Fruit fly (Drosophila melanogaster) whole organism, embryonic: ENCODE data around the gene CG18586.

Experiments used
- B-H1 ChIP-seq: fragments of 200-800 bp; sonication (Bioruptor generic); IDR thresholded peaks from 3 replicates; pipeline ENCODE4 v1.3.6; 2022; ENCODE audit warnings: missing biosample characterization, missing genetic modification characterization
- Bteb2 ChIP-seq: fragments of 200-800 bp; sonication (Bioruptor generic); optimal IDR thresholded peaks from 2 replicates; lab custom pipeline; 2016; ENCODE audit warnings: missing biosample characterization, missing genetic modification characterization
- CG10321 ChIP-seq: fragments of 200-800 bp; sonication (Bioruptor generic); IDR thresholded peaks from 2 replicates; pipeline ENCODE4 v1.3.6; 2022; ENCODE audit warnings: missing biosample characterization, missing genetic modification characterization
- CG10543 ChIP-seq: fragments of 200-800 bp; sonication (Bioruptor generic); optimal IDR thresholded peaks from 3 replicates; lab custom pipeline; 2017; ENCODE audit warnings: missing biosample characterization, mild to moderate bottlenecking, missing genetic modification characterization, moderate library complexity
- CG12299 ChIP-seq: fragments of 200-800 bp; sonication (Bioruptor generic); optimal IDR thresholded peaks from 2 replicates; lab custom pipeline; 2018; ENCODE audit warnings: missing biosample characterization, mild to moderate bottlenecking, missing genetic modification characterization
- CG12659 ChIP-seq: fragments of 200-800 bp; sonication (Bioruptor generic); optimal IDR thresholded peaks from 3 replicates; lab custom pipeline; 2017; ENCODE audit warnings: mild to moderate bottlenecking, missing biosample characterization, missing genetic modification reagents, missing genetic modification characterization
- CG12769 ChIP-seq: fragments of 200-800 bp; sonication (Bioruptor generic); optimal IDR thresholded peaks from 2 replicates; lab custom pipeline; 2019; ENCODE audit warnings: missing biosample characterization, mild to moderate bottlenecking, missing genetic modification characterization, moderate library complexity
- CG13287 ChIP-seq: fragments of 200-800 bp; sonication (Bioruptor generic); IDR thresholded peaks from 2 replicates; pipeline ENCODE4 v1.3.6; 2022; ENCODE audit warnings: missing biosample characterization, missing genetic modification characterization; ENCODE audit not compliant: partially characterized antibody
- CG13296 ChIP-seq: fragments of 200-800 bp; sonication (Bioruptor generic); optimal IDR thresholded peaks from 3 replicates; lab custom pipeline; 2018; ENCODE audit warnings: missing biosample characterization, mild to moderate bottlenecking, missing genetic modification characterization
- CG13624 ChIP-seq: fragments of 200-800 bp; sonication (Bioruptor generic); optimal IDR thresholded peaks from 2 replicates; lab custom pipeline; 2016; ENCODE audit warnings: missing biosample characterization, missing genetic modification characterization
- CG14710 ChIP-seq: fragments of 200-800 bp; sonication (Bioruptor generic); optimal IDR thresholded peaks from 3 replicates; lab custom pipeline; 2019; ENCODE audit warnings: missing biosample characterization, mild to moderate bottlenecking, missing genetic modification characterization, moderate library complexity
- CG15073 ChIP-seq: fragments of 200-800 bp; sonication (Bioruptor generic); optimal IDR thresholded peaks from 2 replicates; lab custom pipeline; 2016; ENCODE audit warnings: missing biosample characterization, missing genetic modification characterization
- CG15479 ChIP-seq: fragments of 200-800 bp; sonication (Bioruptor generic); optimal IDR thresholded peaks from 3 replicates; lab custom pipeline; 2019; ENCODE audit warnings: missing biosample characterization, mild to moderate bottlenecking, missing genetic modification characterization, moderate library complexity
- CG2199 ChIP-seq: fragments of 200-800 bp; sonication (Bioruptor generic); IDR thresholded peaks from 3 replicates; pipeline ENCODE4 v1.3.6; 2022; ENCODE audit warnings: missing biosample characterization, missing genetic modification characterization
- CG3065 ChIP-seq: fragments of 200-800 bp; sonication (Bioruptor generic); optimal IDR thresholded peaks from 2 replicates; lab custom pipeline; 2016; ENCODE audit warnings: missing biosample characterization, missing genetic modification characterization
- CG3163 ChIP-seq: fragments of 200-800 bp; sonication (Bioruptor generic); optimal IDR thresholded peaks from 3 replicates; lab custom pipeline; 2016; ENCODE audit warnings: missing biosample characterization, missing genetic modification characterization
- CG32532 ChIP-seq: fragments of 200-800 bp; sonication (Bioruptor generic); IDR thresholded peaks from 2 replicates; pipeline ENCODE4 v1.3.6; 2022; ENCODE audit warnings: missing biosample characterization, missing genetic modification characterization
- CG5180 ChIP-seq: fragments of 200-800 bp; sonication (Bioruptor generic); optimal IDR thresholded peaks from 3 replicates; lab custom pipeline; 2017; ENCODE audit warnings: missing biosample characterization, missing genetic modification characterization, mild to moderate bottlenecking, moderate library complexity, missing genetic modification reagents
- CG7963 ChIP-seq: fragments of 200-800 bp; sonication (Bioruptor generic); IDR thresholded peaks from 3 replicates; pipeline ENCODE4 v1.3.6; 2022; ENCODE audit warnings: missing biosample characterization, missing genetic modification characterization; ENCODE audit not compliant: partially characterized antibody
- CG9215 ChIP-seq: fragments of 200-800 bp; sonication (Bioruptor generic); IDR thresholded peaks from 2 replicates; pipeline ENCODE4 v1.3.6; 2022; ENCODE audit warnings: missing biosample characterization, missing genetic modification characterization
- CG9932 ChIP-seq: fragments of 200-800 bp; sonication (Bioruptor generic); IDR thresholded peaks from 2 replicates; pipeline ENCODE4 v1.3.6; 2022; ENCODE audit warnings: missing biosample characterization, missing genetic modification characterization
- Doc3 ChIP-seq: fragments of 200-800 bp; sonication (Bioruptor generic); IDR thresholded peaks from 3 replicates; pipeline ENCODE4 v1.3.6; 2022; ENCODE audit warnings: missing biosample characterization, missing genetic modification characterization; ENCODE audit not compliant: partially characterized antibody
- Drgx ChIP-seq: fragments of 200-800 bp; sonication (Bioruptor generic); IDR thresholded peaks from 2 replicates; pipeline ENCODE4 v1.3.6; 2022; ENCODE audit warnings: missing biosample characterization, missing genetic modification characterization
- Gug ChIP-seq: fragments of 200-800 bp; sonication (Bioruptor generic); IDR thresholded peaks from 4 replicates; pipeline ENCODE4 v1.3.6; 2022; ENCODE audit warnings: missing biosample characterization, missing genetic modification characterization
- HLH4C ChIP-seq: fragments of 200-800 bp; sonication (Bioruptor generic); IDR thresholded peaks from 3 replicates; pipeline ENCODE4 v1.3.6; 2022; ENCODE audit warnings: missing biosample characterization, missing genetic modification characterization; ENCODE audit not compliant: partially characterized antibody
- MESR4 ChIP-seq: fragments of 200-800 bp; sonication (Bioruptor generic); optimal IDR thresholded peaks from 2 replicates; lab custom pipeline; 2018; ENCODE audit warnings: missing biosample characterization, mild to moderate bottlenecking, missing genetic modification characterization, moderate library complexity
- Med ChIP-seq: fragments of 200-800 bp; sonication (Bioruptor generic); peaks from one replicate; lab custom pipeline; 2016; ENCODE audit warnings: missing biosample characterization, missing genetic modification characterization, mild to moderate bottlenecking, inconsistent platforms, moderate library complexity
- Opbp ChIP-seq: fragments of 200-800 bp; sonication (Bioruptor generic); IDR thresholded peaks from 3 replicates; pipeline ENCODE4 v1.3.6; 2022; ENCODE audit warnings: missing biosample characterization, missing genetic modification characterization; ENCODE audit not compliant: partially characterized antibody
- Pdp1 ChIP-seq, 2 experiments: fragments of 200-800 bp; sonication (Bioruptor generic); optimal IDR thresholded peaks; 3 replicates each; lab custom pipeline; 2016; ENCODE audit warnings: missing biosample characterization in 2 of 2, missing genetic modification characterization in 2 of 2, mild to moderate bottlenecking in 1 of 2, moderate library complexity in 1 of 2
- Rfx ChIP-seq: fragments of 200-800 bp; sonication (Bioruptor generic); IDR thresholded peaks from 2 replicates; pipeline ENCODE4 v1.3.6; 2022; ENCODE audit warnings: missing biosample characterization, missing genetic modification characterization
- Trl ChIP-seq, 3 experiments: fragments of >200 bp in 2 of 3; fragments of 200-800 bp in 1 of 3; sonication (Bioruptor generic) in 1 of 3; optimal IDR thresholded peaks; 2 replicates in 1 of 3; 3 replicates in 2 of 3; lab custom pipeline; 2016 to 2017; ENCODE audit warnings: missing biosample characterization in 1 of 3, missing genetic modification characterization in 1 of 3
- Xrp1 ChIP-seq: fragments of 200-800 bp; sonication (Bioruptor generic); IDR thresholded peaks from 2 replicates; pipeline ENCODE4 v1.3.6; 2022; ENCODE audit warnings: missing biosample characterization, missing genetic modification characterization
- dan ChIP-seq: fragments of 200-800 bp; sonication (Bioruptor generic); IDR thresholded peaks from 2 replicates; pipeline ENCODE4 v1.3.6; 2022; ENCODE audit warnings: missing biosample characterization, missing genetic modification characterization
- danr ChIP-seq: fragments of 200-800 bp; sonication (Bioruptor generic); IDR thresholded peaks from 2 replicates; pipeline ENCODE4 v1.3.6; 2022; ENCODE audit warnings: missing biosample characterization, missing genetic modification characterization
- ewg ChIP-seq: fragments of 200-800 bp; sonication (Bioruptor generic); optimal IDR thresholded peaks from 3 replicates; lab custom pipeline; 2017; ENCODE audit warnings: mild to moderate bottlenecking, missing biosample characterization, missing genetic modification reagents, missing genetic modification characterization
- fd96Cb ChIP-seq: fragments of 200-800 bp; sonication (Bioruptor generic); optimal IDR thresholded peaks from 2 replicates; lab custom pipeline; 2018; ENCODE audit warnings: missing biosample characterization, mild to moderate bottlenecking, missing genetic modification characterization, moderate library complexity
- grau ChIP-seq: fragments of 200-800 bp; optimal IDR thresholded peaks from 3 replicates; lab custom pipeline; 2019; ENCODE audit warnings: missing biosample characterization, mild to moderate bottlenecking, missing genetic modification characterization, moderate library complexity
- grn ChIP-seq: fragments of 200-800 bp; sonication (Bioruptor generic); optimal IDR thresholded peaks from 3 replicates; lab custom pipeline; 2017; ENCODE audit warnings: missing biosample characterization, missing genetic modification characterization
- hkb ChIP-seq, 2 experiments: fragments of 200-800 bp in 1 of 2; fragments of >200 bp in 1 of 2; sonication (Bioruptor generic) in 1 of 2; IDR thresholded peaks in 1 of 2; optimal IDR thresholded peaks in 1 of 2; 2 replicates each; pipeline versions ENCODE4 v1.3.6 to Lab custom; 2017 to 2022; ENCODE audit warnings: missing biosample characterization in 1 of 2, missing genetic modification characterization in 1 of 2
- ind ChIP-seq: fragments of 200-800 bp; sonication (Bioruptor generic); optimal IDR thresholded peaks from 3 replicates; lab custom pipeline; 2016; ENCODE audit warnings: missing biosample characterization, missing genetic modification characterization
- klu ChIP-seq: fragments of 200-800 bp; sonication (Bioruptor generic); IDR thresholded peaks from 2 replicates; pipeline ENCODE4 v1.3.6; 2022; ENCODE audit warnings: missing biosample characterization, missing genetic modification characterization
- pita ChIP-seq: fragments of 200-800 bp; sonication (Bioruptor generic); optimal IDR thresholded peaks from 2 replicates; lab custom pipeline; 2017; ENCODE audit warnings: missing biosample characterization, mild to moderate bottlenecking, missing genetic modification characterization
- schlank ChIP-seq: fragments of 200-800 bp; sonication (Bioruptor generic); optimal IDR thresholded peaks from 2 replicates; lab custom pipeline; 2018; ENCODE audit warnings: missing biosample characterization, mild to moderate bottlenecking, missing genetic modification characterization
- slou ChIP-seq: fragments of 200-800 bp; sonication (Bioruptor generic); optimal IDR thresholded peaks from 3 replicates; lab custom pipeline; 2016; ENCODE audit warnings: missing biosample characterization, missing genetic modification characterization
- sob ChIP-seq: fragments of 200-800 bp; sonication (Bioruptor generic); IDR thresholded peaks from 2 replicates; pipeline ENCODE4 v1.3.6; 2022; ENCODE audit warnings: missing biosample characterization, missing genetic modification characterization
- trh ChIP-seq: fragments of 200-800 bp; sonication (Bioruptor generic); optimal IDR thresholded peaks from 2 replicates; lab custom pipeline; 2016; ENCODE audit warnings: missing biosample characterization, missing genetic modification characterization
- wor ChIP-seq: fragments of 200-800 bp; sonication (Bioruptor generic); IDR thresholded peaks from 2 replicates; pipeline ENCODE4 v1.3.6; 2022; ENCODE audit warnings: missing biosample characterization, missing genetic modification characterization
- zf30C ChIP-seq: fragments of 200-800 bp; sonication (Bioruptor generic); optimal IDR thresholded peaks from 3 replicates; lab custom pipeline; 2018; ENCODE audit warnings: missing biosample characterization, mild to moderate bottlenecking, missing genetic modification characterization
- zfh1 ChIP-seq: fragments of 200-800 bp; sonication (Bioruptor generic); IDR thresholded peaks from 3 replicates; pipeline ENCODE4 v1.3.6; 2022; ENCODE audit warnings: missing biosample characterization, missing genetic modification characterization

CG18586 gene

DNA sequence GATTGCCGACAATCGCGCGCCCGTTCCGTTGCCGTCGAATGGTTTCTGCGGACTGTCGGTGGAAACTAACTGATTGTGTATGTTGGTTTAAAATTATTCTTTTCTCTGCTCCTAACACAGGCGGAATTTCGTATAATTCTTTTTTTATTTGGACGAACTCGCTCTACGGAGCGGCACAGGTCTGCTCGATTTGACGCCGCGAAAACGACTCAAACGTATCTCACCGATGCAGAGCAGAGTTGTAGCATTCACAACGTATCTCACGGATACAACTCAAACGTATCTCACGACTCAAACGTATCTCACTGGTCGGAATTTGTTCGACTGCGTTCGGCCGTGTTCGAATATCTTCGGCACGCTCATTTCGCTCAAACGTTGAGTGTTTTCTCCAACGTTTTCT, 27.6 kb upstream of the CG18586 start, which contains the start of gene vn (continued):
- TF ChIP-seq Doc3 (GFP tag; lab: Robert Waterston, UW) (no peak), grn (GFP tag; lab: Kevin White, UChicago) (no peak), Rfx (GFP tag; lab: Robert Waterston, UW) (no peak), Pdp1 (GFP tag; optimal IDR thresholded peaks at IDR 0.05; lab: Kevin White, UChicago) (no peak), klu (GFP tag; lab: Robert Waterston, UW) (no peak), CG14710 (tag; lab: Kevin White, UChicago) (no peak), CG15073 (GFP tag; lab: Kevin White, UChicago) (no peak), Bteb2 (no peak), CG2199 (GFP tag; lab: Robert Waterston, UW) (peak; percentile 89), Opbp (GFP tag; lab: Robert Waterston, UW) (peak; percentile 76; the same call in 2 of the 3 replicates), CG15479 (GFP tag; lab: Kevin White, UChicago) (no peak), Gug (GFP tag; lab: Robert Waterston, UW) (no peak), CG3065 (no peak), ind (no peak), Xrp1 (GFP tag; lab: Robert Waterston, UW) (no peak), Trl (optimal IDR thresholded peaks at IDR 0.05; lab: Kevin White, UChicago) (peak; percentile 38 to 57), Trl (GFP tag; optimal IDR thresholded peaks at IDR 0.05; lab: Kevin White, UChicago) (no peak), Drgx (GFP tag; lab: Robert Waterston, UW) (peak; percentile 53), CG9932 (GFP tag; lab: Robert Waterston, UW) (0 out of 2 replicates have a peak, but pooled peaks have one; percentile 6), B-H1 (no peak), fd96Cb (tag; lab: Kevin White, UChicago) (no peak), hkb (optimal IDR thresholded peaks at IDR 0.05; lab: Kevin White, UChicago) (no peak), hkb (GFP tag; IDR thresholded peaks at IDR 0.05; lab: Robert Waterston, UW) (peak; percentile 40; the same call in 1 of the 2 replicates), CG32532 (0 out of 2 replicates have a peak, but pooled peaks have one; percentile 30), CG3163 (no peak), zfh1 (GFP tag; lab: Robert Waterston, UW) (0 out of 3 replicates have a peak, but pooled peaks have one; percentile 28), slou (GFP tag; lab: Kevin White, UChicago) (no peak), CG12659 (no peak), pita (GFP tag; lab: Kevin White, UChicago) (no peak), CG7963 (GFP tag; lab: Robert Waterston, UW) (0 out of 3 replicates have a peak, but pooled peaks have one; percentile 17), schlank (tag; lab: Kevin White, UChicago) (no peak), CG13624 (GFP tag; lab: Kevin White, UChicago) (peak; percentile 17), CG10543 (GFP tag; lab: Kevin White, UChicago) (peak; percentile 54), sob (GFP tag; lab: Robert Waterston, UW) (peak; percentile 25; the same call in 1 of the 2 replicates), Med (GFP tag; lab: Kevin White, UChicago) (peak; percentile 88), CG13296 (GFP tag; lab: Kevin White, UChicago) (no peak), trh (GFP tag; lab: Kevin White, UChicago) (no peak), CG13287 (peak; percentile 66), ewg (no peak), grau (peak; percentile 20), HLH4C (GFP tag; lab: Robert Waterston, UW) (peak; percentile 52; the same call in 1 of the 3 replicates), CG9215 (GFP tag; lab: Robert Waterston, UW) (no peak), zf30C (GFP tag; lab: Kevin White, UChicago) (peak; percentile 6), CG10321 (GFP tag; lab: Robert Waterston, UW) (no peak), dan (no peak), CG5180 (peak; percentile 99), CG12299 (no peak), danr (no peak), MESR4 (GFP tag; lab: Kevin White, UChicago) (no peak), wor (GFP tag; lab: Robert Waterston, UW) (no peak), CG12769 (tag; lab: Kevin White, UChicago) (peak; percentile 55)
